Fruit fly (Drosophila melanogaster) whole organism, embryonic: ENCODE results near the gene Ppcs.
A peak's percentile ranks its signal among the peaks of the same experiment; 100 is the strongest.

Experiments
- BEAF-32 ChIP-seq: fragments of 200-800 bp; sonication (Bioruptor generic); optimal IDR thresholded peaks from 3 replicates; lab custom pipeline; 2017; ENCODE audit warnings: missing biosample characterization, missing genetic modification characterization, mild to moderate bottlenecking, moderate library complexity, missing genetic modification reagents
- CG10431 ChIP-seq: fragments of 200-800 bp; sonication (Bioruptor generic); optimal IDR thresholded peaks from 3 replicates; lab custom pipeline; 2018; ENCODE audit warnings: missing biosample characterization, mild to moderate bottlenecking, missing genetic modification characterization
- CG10462 ChIP-seq: fragments of 200-800 bp; sonication (Bioruptor generic); optimal IDR thresholded peaks from 2 replicates; lab custom pipeline; 2016; ENCODE audit warnings: missing biosample characterization, missing genetic modification characterization
- CG11085 ChIP-seq: fragments of 200-800 bp; sonication (Bioruptor generic); IDR thresholded peaks from 2 replicates; pipeline ENCODE4 v1.3.6; 2022; ENCODE audit warnings: missing biosample characterization, missing genetic modification characterization
- CG11504 ChIP-seq: fragments of 200-800 bp; sonication (Bioruptor generic); optimal IDR thresholded peaks from 3 replicates; lab custom pipeline; 2019; ENCODE audit warnings: missing biosample characterization, mild to moderate bottlenecking, missing genetic modification characterization, moderate library complexity
- CG12104 ChIP-seq: fragments of 200-800 bp; sonication (Bioruptor generic); optimal IDR thresholded peaks from 3 replicates; lab custom pipeline; 2016; ENCODE audit warnings: missing biosample characterization, missing genetic modification characterization
- CG13775 ChIP-seq: fragments of 200-800 bp; sonication (Bioruptor generic); optimal IDR thresholded peaks from 3 replicates; lab custom pipeline; 2017; ENCODE audit warnings: missing biosample characterization, mild to moderate bottlenecking, missing genetic modification characterization
- CG14014 ChIP-seq: fragments of 200-800 bp; sonication (Bioruptor generic); IDR thresholded peaks from 2 replicates; pipeline ENCODE4 v1.3.6; 2022; ENCODE audit warnings: missing biosample characterization, missing genetic modification characterization
- CG15479 ChIP-seq: fragments of 200-800 bp; sonication (Bioruptor generic); optimal IDR thresholded peaks from 3 replicates; lab custom pipeline; 2019; ENCODE audit warnings: missing biosample characterization, mild to moderate bottlenecking, missing genetic modification characterization, moderate library complexity
- CG17359 ChIP-seq: fragments of 200-800 bp; sonication (Bioruptor generic); optimal IDR thresholded peaks from 3 replicates; lab custom pipeline; 2018; ENCODE audit warnings: missing biosample characterization, mild to moderate bottlenecking, missing genetic modification characterization, moderate library complexity
- CG17361 ChIP-seq: fragments of 200-800 bp; sonication (Bioruptor generic); IDR thresholded peaks from 3 replicates; pipeline ENCODE4 v1.3.6; 2022; ENCODE audit warnings: missing biosample characterization, missing genetic modification characterization
- CG18599 ChIP-seq: fragments of 200-800 bp; sonication (Bioruptor generic); optimal IDR thresholded peaks from 3 replicates; lab custom pipeline; 2017; ENCODE audit warnings: missing biosample characterization, missing genetic modification characterization, mild to moderate bottlenecking, moderate library complexity, missing genetic modification reagents
- CG2678 ChIP-seq: fragments of 200-800 bp; sonication (Bioruptor generic); optimal IDR thresholded peaks from 3 replicates; lab custom pipeline; 2019; ENCODE audit warnings: missing biosample characterization, mild to moderate bottlenecking, missing genetic modification characterization, moderate library complexity
- CG2875 ChIP-seq: fragments of 200-800 bp; sonication (Bioruptor generic); optimal IDR thresholded peaks from 2 replicates; lab custom pipeline; 2017; ENCODE audit warnings: missing biosample characterization, mild to moderate bottlenecking, missing genetic modification characterization, missing genetic modification reagents
- CG3065 ChIP-seq: fragments of 200-800 bp; sonication (Bioruptor generic); optimal IDR thresholded peaks from 2 replicates; lab custom pipeline; 2016; ENCODE audit warnings: missing biosample characterization, missing genetic modification characterization
- CG31441 ChIP-seq: fragments of 200-800 bp; sonication (Bioruptor generic); IDR thresholded peaks from 2 replicates; pipeline ENCODE4 v1.3.6; 2022; ENCODE audit warnings: missing biosample characterization, missing genetic modification characterization
- CG34422 ChIP-seq: fragments of 200-800 bp; sonication (Bioruptor generic); IDR thresholded peaks from 3 replicates; pipeline ENCODE4 v1.3.6; 2022; ENCODE audit warnings: missing biosample characterization, missing genetic modification characterization
- CG6272 ChIP-seq: fragments of 200-800 bp; sonication (Bioruptor generic); IDR thresholded peaks from 2 replicates; pipeline ENCODE4 v1.3.6; 2022; ENCODE audit warnings: missing biosample characterization, missing genetic modification characterization
- CG7839 ChIP-seq: fragments of 200-800 bp; sonication (Bioruptor generic); optimal IDR thresholded peaks from 3 replicates; lab custom pipeline; 2018; ENCODE audit warnings: missing biosample characterization, mild to moderate bottlenecking, missing genetic modification characterization, moderate library complexity
- CG8290 ChIP-seq, 3 experiments: fragments of 200-800 bp; sonication (Bioruptor generic); optimal IDR thresholded peaks; 2 replicates each; lab custom pipeline; 2016 to 2019; ENCODE audit warnings: missing biosample characterization in 3 of 3, missing genetic modification characterization in 3 of 3, mild to moderate bottlenecking in 2 of 3, moderate library complexity in 1 of 3
- CG9932 ChIP-seq: fragments of 200-800 bp; sonication (Bioruptor generic); IDR thresholded peaks from 2 replicates; pipeline ENCODE4 v1.3.6; 2022; ENCODE audit warnings: missing biosample characterization, missing genetic modification characterization
- Chrac-16 ChIP-seq: fragments of 200-800 bp; sonication (Bioruptor generic); optimal IDR thresholded peaks from 3 replicates; lab custom pipeline; 2016; ENCODE audit warnings: missing biosample characterization, missing genetic modification characterization
- CrebB ChIP-seq: fragments of 200-800 bp; sonication (Bioruptor generic); optimal IDR thresholded peaks from 3 replicates; lab custom pipeline; 2018; ENCODE audit warnings: missing biosample characterization, mild to moderate bottlenecking, missing genetic modification characterization
- D19A ChIP-seq: fragments of 200-800 bp; optimal IDR thresholded peaks from 3 replicates; lab custom pipeline; 2019; ENCODE audit warnings: missing biosample characterization, mild to moderate bottlenecking, missing genetic modification characterization, moderate library complexity
- Fer1 ChIP-seq: fragments of 200-800 bp; sonication (Bioruptor generic); optimal IDR thresholded peaks from 2 replicates; lab custom pipeline; 2017; ENCODE audit warnings: missing biosample characterization, mild to moderate bottlenecking, missing genetic modification characterization
- Fer3 ChIP-seq: fragments of 200-800 bp; sonication (Bioruptor generic); optimal IDR thresholded peaks from 2 replicates; lab custom pipeline; 2018; ENCODE audit warnings: missing biosample characterization, mild to moderate bottlenecking, missing genetic modification characterization, moderate library complexity
- HLHmδ ChIP-seq: fragments of 200-800 bp; sonication (Bioruptor generic); optimal IDR thresholded peaks from 2 replicates; lab custom pipeline; 2018; ENCODE audit warnings: missing biosample characterization, mild to moderate bottlenecking, missing genetic modification characterization, moderate library complexity
- Hr78 ChIP-seq, 2 experiments: fragments of 200-800 bp in 1 of 2; fragments of >200 bp in 1 of 2; sonication (Bioruptor generic) in 1 of 2; optimal IDR thresholded peaks; 2 replicates each; lab custom pipeline; 2017 to 2019; ENCODE audit warnings: missing biosample characterization in 2 of 2, missing genetic modification characterization in 2 of 2, mild to moderate bottlenecking in 1 of 2, moderate library complexity in 1 of 2
- Lpt ChIP-seq: fragments of >200 bp; optimal IDR thresholded peaks from 2 replicates; lab custom pipeline; 2018; ENCODE audit warnings: missing biosample characterization, missing genetic modification characterization
- Side ChIP-seq: fragments of 200-800 bp; sonication (Bioruptor generic); optimal IDR thresholded peaks from 2 replicates; lab custom pipeline; 2016; ENCODE audit warnings: missing biosample characterization, missing genetic modification characterization
- Xrp1 ChIP-seq: fragments of 200-800 bp; sonication (Bioruptor generic); IDR thresholded peaks from 2 replicates; pipeline ENCODE4 v1.3.6; 2022; ENCODE audit warnings: missing biosample characterization, missing genetic modification characterization
- ara ChIP-seq: fragments of 200-800 bp; sonication (Bioruptor generic); IDR thresholded peaks from 2 replicates; pipeline ENCODE4 v1.3.6; 2022; ENCODE audit warnings: missing biosample characterization, missing genetic modification characterization
- ash1 ChIP-seq: fragments of 200-800 bp; sonication (Bioruptor generic); optimal IDR thresholded peaks from 2 replicates; lab custom pipeline; 2018; ENCODE audit warnings: missing biosample characterization, mild to moderate bottlenecking, missing genetic modification characterization
- bab2 ChIP-seq: fragments of 200-800 bp; sonication (Bioruptor generic); optimal IDR thresholded peaks from 2 replicates; lab custom pipeline; 2016; ENCODE audit warnings: missing biosample characterization, missing genetic modification characterization
- chinmo ChIP-seq: fragments of 200-800 bp; sonication (Bioruptor generic); IDR thresholded peaks from 4 replicates; pipeline ENCODE4 v1.3.6; 2022; ENCODE audit warnings: missing biosample characterization, missing genetic modification characterization; ENCODE audit not compliant: partially characterized antibody
- fd96Cb ChIP-seq: fragments of 200-800 bp; sonication (Bioruptor generic); optimal IDR thresholded peaks from 2 replicates; lab custom pipeline; 2018; ENCODE audit warnings: missing biosample characterization, mild to moderate bottlenecking, missing genetic modification characterization, moderate library complexity
- gem ChIP-seq: fragments of 200-800 bp; sonication (Bioruptor generic); optimal IDR thresholded peaks from 2 replicates; lab custom pipeline; 2019; ENCODE audit warnings: missing biosample characterization, mild to moderate bottlenecking, missing genetic modification characterization, moderate library complexity
- gsb-n ChIP-seq: fragments of 200-800 bp; sonication (Bioruptor generic); optimal IDR thresholded peaks from 3 replicates; lab custom pipeline; 2018; ENCODE audit warnings: missing biosample characterization, mild to moderate bottlenecking, missing genetic modification characterization
- h ChIP-seq: fragments of >200 bp; optimal IDR thresholded peaks from 2 replicates; lab custom pipeline; 2017
- hth ChIP-seq: fragments of >200 bp; optimal IDR thresholded peaks from 2 replicates; lab custom pipeline; 2017; ENCODE audit warnings: inconsistent platforms
- klu ChIP-seq: fragments of 200-800 bp; sonication (Bioruptor generic); IDR thresholded peaks from 2 replicates; pipeline ENCODE4 v1.3.6; 2022; ENCODE audit warnings: missing biosample characterization, missing genetic modification characterization
- nmo ChIP-seq: fragments of 200-800 bp; sonication (Bioruptor generic); optimal IDR thresholded peaks from 2 replicates; lab custom pipeline; 2018; ENCODE audit warnings: missing biosample characterization, mild to moderate bottlenecking, missing genetic modification characterization, moderate library complexity
- otp ChIP-seq: fragments of 200-800 bp; sonication (Bioruptor generic); IDR thresholded peaks from 3 replicates; pipeline ENCODE4, ENCODE4 v1.3.6; 2022; ENCODE audit warnings: missing biosample characterization, missing genetic modification characterization
- row ChIP-seq: fragments of 200-800 bp; sonication (Bioruptor generic); IDR thresholded peaks from 3 replicates; pipeline ENCODE4 v1.3.6; 2022; ENCODE audit warnings: missing biosample characterization, missing genetic modification characterization
- schlank ChIP-seq: fragments of 200-800 bp; sonication (Bioruptor generic); optimal IDR thresholded peaks from 2 replicates; lab custom pipeline; 2018; ENCODE audit warnings: missing biosample characterization, mild to moderate bottlenecking, missing genetic modification characterization
- slbo ChIP-seq: fragments of 200-800 bp; sonication (Bioruptor generic); IDR thresholded peaks from 2 replicates; pipeline ENCODE4 v1.3.6; 2022; ENCODE audit warnings: missing biosample characterization, missing genetic modification characterization
- slou ChIP-seq: fragments of 200-800 bp; sonication (Bioruptor generic); optimal IDR thresholded peaks from 3 replicates; lab custom pipeline; 2016; ENCODE audit warnings: missing biosample characterization, missing genetic modification characterization
- so ChIP-seq: fragments of 200-800 bp; sonication (Bioruptor generic); IDR thresholded peaks from 3 replicates; pipeline ENCODE4 v1.3.6; 2022; ENCODE audit warnings: missing biosample characterization, missing genetic modification characterization
- trem ChIP-seq: fragments of 200-800 bp; optimal IDR thresholded peaks from 3 replicates; lab custom pipeline; 2019; ENCODE audit warnings: missing biosample characterization, mild to moderate bottlenecking, missing genetic modification characterization, moderate library complexity
- zen ChIP-seq: fragments of 200-800 bp; sonication (Bioruptor generic); optimal IDR thresholded peaks from 3 replicates; lab custom pipeline; 2018; ENCODE audit warnings: missing biosample characterization, mild to moderate bottlenecking, missing genetic modification characterization, moderate library complexity
- zfh1 ChIP-seq: fragments of 200-800 bp; sonication (Bioruptor generic); IDR thresholded peaks from 3 replicates; pipeline ENCODE4 v1.3.6; 2022; ENCODE audit warnings: missing biosample characterization, missing genetic modification characterization

The Ppcs gene

dm6 chr3R:19108126-19108525 is 39.6 kb downstream of the Ppcs start (continued):
- TF ChIP-seq CG11504 (tag; lab: Kevin White, UChicago) (peak; percentile 2), CG14014 (GFP tag; lab: Robert Waterston, UW) (no peak), slbo (GFP tag; lab: Robert Waterston, UW) (0 out of 2 replicates have a peak, but pooled peaks have one; percentile 4), trem (tag; lab: Kevin White, UChicago) (peak; percentile 6), CG9932 (GFP tag; lab: Robert Waterston, UW) (no peak), CG6272 (no peak), so (GFP tag; lab: Robert Waterston, UW) (no peak), schlank (tag; lab: Kevin White, UChicago) (no peak), Side (GFP tag; lab: Kevin White, UChicago) (no peak), gem (peak; percentile 37), nmo (GFP tag; lab: Kevin White, UChicago) (peak; percentile 26), slou (GFP tag; lab: Kevin White, UChicago) (no peak), CG13775 (GFP tag; lab: Kevin White, UChicago) (no peak), Fer1 (GFP tag; lab: Kevin White, UChicago) (no peak), otp (GFP tag; lab: Robert Waterston, UW) (0 out of 3 replicates have a peak, but pooled peaks have one; percentile 44), CG3065 (GFP tag; lab: Kevin White, UChicago) (no peak), Hr78 (GFP tag; optimal IDR thresholded peaks at IDR 0.05; lab: Kevin White, UChicago) (peak in 1 of 2 experiments; percentile 10), Fer3 (tag; lab: Kevin White, UChicago) (no peak), zfh1 (GFP tag; lab: Robert Waterston, UW) (peak; percentile 60; the same call in 2 of the 3 replicates), D19A (tag; lab: Kevin White, UChicago) (peak; percentile 43), CrebB (no peak), CG18599 (GFP tag; lab: Kevin White, UChicago) (no peak), klu (GFP tag; lab: Robert Waterston, UW) (no peak), CG31441 (GFP tag; lab: Robert Waterston, UW) (peak; percentile 45; the same call in 1 of the 2 replicates), CG11085 (no peak), CG17359 (tag; lab: Kevin White, UChicago) (peak; percentile 4), CG2678 (tag; lab: Kevin White, UChicago) (peak; percentile 13), fd96Cb (peak; percentile 28), bab2 (GFP tag; lab: Kevin White, UChicago) (no peak), CG10431 (no peak), ash1 (GFP tag; lab: Kevin White, UChicago) (no peak), chinmo (GFP tag; lab: Robert Waterston, UW) (no peak), ara (GFP tag; lab: Robert Waterston, UW) (peak; percentile 75), CG8290 (GFP tag; optimal IDR thresholded peaks at IDR 0.05; lab: Kevin White, UChicago) (peak; percentile 1), CG8290 (tag; optimal IDR thresholded peaks at IDR 0.05; lab: Kevin White, UChicago) (no peak), CG34422 (GFP tag; lab: Robert Waterston, UW) (no peak), CG7839 (tag; lab: Kevin White, UChicago) (peak; percentile 11), CG10462 (no peak), CG12104 (GFP tag; lab: Kevin White, UChicago) (no peak), Xrp1 (GFP tag; lab: Robert Waterston, UW) (peak; percentile 57), zen (tag; lab: Kevin White, UChicago) (no peak), gsb-n (peak; percentile 41), Chrac-16 (GFP tag; lab: Kevin White, UChicago) (peak; percentile 25), row (peak; percentile 56; the same call in 2 of the 3 replicates), CG17361 (GFP tag; lab: Robert Waterston, UW) (0 out of 3 replicates have a peak, but pooled peaks have one; percentile 42), hth (no peak), BEAF-32 (GFP tag; lab: Kevin White, UChicago) (no peak), Lpt (GFP tag; lab: Kevin White, UChicago) (no peak), CG2875 (GFP tag; lab: Kevin White, UChicago) (peak; percentile 16), CG15479 (GFP tag; lab: Kevin White, UChicago) (no peak), h (lab: Kevin White, UChicago) (no peak), HLHmδ (GFP tag; lab: Kevin White, UChicago) (no peak)
